Fruit fly (Drosophila melanogaster): Measurements from ENCODE around the gene CSN8.

Gene CSN8

DNA sequence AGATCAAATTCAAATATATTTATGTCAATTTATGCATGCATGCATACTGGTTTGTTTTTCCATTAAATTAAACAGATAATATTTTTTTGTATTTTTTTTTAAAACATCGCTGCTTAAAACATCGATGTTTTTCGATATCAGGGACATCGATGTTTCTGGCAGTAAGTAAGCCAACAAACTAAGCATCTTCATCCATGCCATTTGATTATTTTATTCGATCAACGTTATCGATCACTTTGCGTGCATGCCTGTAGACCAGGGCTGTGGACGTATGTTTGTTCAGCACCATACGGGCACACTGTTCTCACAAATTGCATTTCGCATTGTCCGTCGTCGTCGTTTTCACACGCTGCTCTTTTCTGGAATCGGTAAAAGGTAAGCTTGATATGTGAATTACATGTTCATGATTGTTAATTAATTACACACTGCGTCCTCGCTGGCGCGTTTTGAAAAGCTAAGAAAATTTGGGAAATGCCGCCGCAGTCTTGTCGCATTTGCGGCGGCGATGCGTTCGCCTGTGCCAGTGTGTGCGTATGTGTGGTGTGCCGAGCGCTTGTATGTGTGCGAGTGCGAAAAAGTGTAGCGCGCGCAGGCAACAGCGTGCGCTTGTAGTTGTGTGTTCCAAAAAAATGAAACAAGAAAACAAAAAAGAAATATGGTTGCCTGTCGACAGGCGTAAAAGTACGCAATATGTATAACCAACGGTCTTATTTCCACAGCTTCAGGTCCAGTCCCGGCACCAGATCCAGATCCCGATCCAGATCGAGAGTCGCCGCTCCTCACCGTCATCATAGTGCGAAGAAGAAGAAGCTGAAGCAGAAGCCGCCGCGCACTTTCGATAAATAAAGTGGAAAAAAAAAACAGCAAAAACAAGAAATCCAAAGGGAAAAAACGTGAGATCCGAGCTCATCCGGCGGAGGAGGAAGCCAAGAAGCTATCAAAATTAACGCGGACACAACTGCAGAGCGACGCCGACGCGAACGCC, 38.9 kb downstream of the CSN8 start, which contains the start of gene emb (continued):
- peak; percentile 67 for TF ChIP-seq sqz (GFP tag; optimal IDR thresholded peaks at IDR 0.05)
- no peak for TF ChIP-seq dan (GFP tag; IDR thresholded peaks at IDR 0.05)
- no peak for TF ChIP-seq CG5953 (GFP tag; IDR thresholded peaks at IDR 0.05)
- 0 out of 2 replicates have a peak, but pooled peaks have one; percentile 2 for TF ChIP-seq Ptx1 (GFP tag; IDR thresholded peaks at IDR 0.05)
- peak; percentile 47 for TF ChIP-seq CG30403 (GFP tag; optimal IDR thresholded peaks at IDR 0.05)
- peak; percentile 37 for TF ChIP-seq ind (GFP tag; optimal IDR thresholded peaks at IDR 0.05)
- peak; percentile 69 for TF ChIP-seq Rfx (GFP tag; IDR thresholded peaks at IDR 0.05)
- no peak for TF ChIP-seq Doc2 (GFP tag; IDR thresholded peaks at IDR 0.05)
- TF ChIP-seq Sox102F (GFP tag; optimal IDR thresholded peaks at IDR 0.05), result no peak
- TF ChIP-seq crc (GFP tag; optimal IDR thresholded peaks at IDR 0.05), result no peak
- TF ChIP-seq Ets65A (GFP tag), result peak; percentile 94
- TF ChIP-seq CG4820 (GFP tag; optimal IDR thresholded peaks at IDR 0.05), result peak; percentile 48
- TF ChIP-seq z (GFP tag; IDR thresholded peaks at IDR 0.05), result no peak
- TF ChIP-seq D (optimal IDR thresholded peaks at IDR 0.05), result no peak
- no peak for TF ChIP-seq D (GFP tag; optimal IDR thresholded peaks at IDR 0.05)
- peak; percentile 33 for TF ChIP-seq CrebB (tag; optimal IDR thresholded peaks at IDR 0.05)
- peak; percentile 36; the same call in 1 of the 3 replicates for TF ChIP-seq zfh1 (GFP tag; IDR thresholded peaks at IDR 0.05)
- TF ChIP-seq D19B (GFP tag; optimal IDR thresholded peaks at IDR 0.05), result no peak
- no peak for TF ChIP-seq HLH3B (GFP tag; IDR thresholded peaks at IDR 0.05)
- peak; percentile 24 for TF ChIP-seq CG3163 (GFP tag; optimal IDR thresholded peaks at IDR 0.05)
- no peak for TF ChIP-seq E2f1 (GFP tag; IDR thresholded peaks at IDR 0.05)
- TF ChIP-seq CG7928 (GFP tag; optimal IDR thresholded peaks at IDR 0.05), result peak; percentile 93
- no peak for TF ChIP-seq croc (GFP tag; conservative IDR thresholded peaks at IDR 0.05)
- peak; percentile 66; the same call in 2 of the 3 replicates for TF ChIP-seq CG17361 (GFP tag; IDR thresholded peaks at IDR 0.05)
- peak; percentile 90 for TF ChIP-seq HmgD (GFP tag; optimal IDR thresholded peaks at IDR 0.05)
- no peak for TF ChIP-seq fru (optimal IDR thresholded peaks at IDR 0.05)
- peak; percentile 42 for TF ChIP-seq CG18262 (tag; optimal IDR thresholded peaks at IDR 0.05)
- no peak for TF ChIP-seq toy (GFP tag; IDR thresholded peaks at IDR 0.05)
- no peak for TF ChIP-seq dimm (GFP tag; IDR thresholded peaks at IDR 0.05)
- no peak for TF ChIP-seq Tbp (GFP tag; optimal IDR thresholded peaks at IDR 0.05)
- peak; percentile 44 for TF ChIP-seq CG8924 (tag; optimal IDR thresholded peaks at IDR 0.05)
- peak; percentile 57; the same call in 1 of the 3 replicates for TF ChIP-seq jigr1 (GFP tag; IDR thresholded peaks at IDR 0.05)
- TF ChIP-seq az2 (GFP tag; optimal IDR thresholded peaks at IDR 0.05), result peak; percentile 51
- TF ChIP-seq crp (GFP tag; optimal IDR thresholded peaks at IDR 0.05), result peak in 1 of 2 experiments; percentile 21
- TF ChIP-seq CG1832 (GFP tag; optimal IDR thresholded peaks at IDR 0.05), result no peak
- TF ChIP-seq CG18619 (GFP tag; optimal IDR thresholded peaks at IDR 0.05), result peak; percentile 15
- no peak for TF ChIP-seq CG14667 (GFP tag; IDR thresholded peaks at IDR 0.05)
- TF ChIP-seq Neu2 (GFP tag; optimal IDR thresholded peaks at IDR 0.05; ENCODE audit: borderline replicate concordance), result no peak
- TF ChIP-seq Chrac-16 (GFP tag; optimal IDR thresholded peaks at IDR 0.05), result peak; percentile 56
- TF ChIP-seq Atf-2 (GFP tag; optimal IDR thresholded peaks at IDR 0.05), result peak; percentile 18
- peak; percentile 33 for TF ChIP-seq CG1602 (GFP tag; optimal IDR thresholded peaks at IDR 0.05)
- TF ChIP-seq dmrt99B (tag; optimal IDR thresholded peaks at IDR 0.05), result no peak
- TF ChIP-seq CG10267 (tag; optimal IDR thresholded peaks at IDR 0.05), result peak; percentile 74
- TF ChIP-seq mld (GFP tag; IDR thresholded peaks at IDR 0.05; ENCODE audit: partially characterized antibody), result peak; percentile 99
- no peak for TF ChIP-seq CG10431 (GFP tag; optimal IDR thresholded peaks at IDR 0.05)
- no peak for TF ChIP-seq Poxn (GFP tag; IDR thresholded peaks at IDR 0.05)
- no peak for TF ChIP-seq Hmx (GFP tag; optimal IDR thresholded peaks at IDR 0.05)
- no peak for TF ChIP-seq kay (GFP tag; optimal IDR thresholded peaks at IDR 0.05)
- peak; percentile 85 for TF ChIP-seq CG8478 (optimal IDR thresholded peaks at IDR 0.05)
- no peak for TF ChIP-seq wek (GFP tag; optimal IDR thresholded peaks at IDR 0.05)
- TF ChIP-seq MBD-R2 (GFP tag; IDR thresholded peaks at IDR 0.05), result peak; percentile 69

Data from whole organism, embryonic.